Worm (Caenorhabditis elegans) whole organism, early embryonic: Measurements from ENCODE around the gene nhr-251.

ENCODE experiments used
- B0310.2 ChIP-seq: sonication (generic microtip); optimal IDR thresholded peaks from 2 replicates; lab custom pipeline; 2016; ENCODE audit warnings: mild to moderate bottlenecking, missing genetic modification characterization, missing compliant biosample characterization
- F13C5.2 ChIP-seq: sonication (generic microtip); optimal IDR thresholded peaks from 2 replicates; lab custom pipeline; 2017; ENCODE audit warnings: mild to moderate bottlenecking, missing genetic modification characterization, inconsistent platforms, missing compliant biosample characterization
- aly-1 ChIP-seq: sonication (generic microtip); optimal IDR thresholded peaks from 2 replicates; lab custom pipeline; 2016; ENCODE audit warnings: missing genetic modification characterization, missing compliant biosample characterization
- ama-1 ChIP-seq: fragments of 150-350 bp; optimal IDR thresholded peaks from 2 replicates; lab custom pipeline; 2014
- ceh-13 ChIP-seq: fragments of 200-800 bp; sonication (Bioruptor generic); optimal IDR thresholded peaks from 2 replicates; lab custom pipeline; 2018; ENCODE audit warnings: mild to moderate bottlenecking, missing genetic modification characterization, missing compliant biosample characterization
- ceh-36 ChIP-seq: sonication (generic microtip); optimal IDR thresholded peaks from 2 replicates; lab custom pipeline; 2016; ENCODE audit warnings: missing genetic modification characterization, inconsistent platforms, missing compliant biosample characterization
- ets-7 ChIP-seq: sonication (generic microtip); optimal IDR thresholded peaks from 2 replicates; lab custom pipeline; 2016; ENCODE audit warnings: missing genotype, missing genetic modification characterization, missing compliant biosample characterization
- flt-1 ChIP-seq: fragments of 200-800 bp; sonication (Bioruptor generic); IDR thresholded peaks from 2 replicates; pipeline ENCODE4 v1.3.6; 2022; ENCODE audit warnings: missing genetic modification characterization, missing compliant biosample characterization
- hmbx-1 ChIP-seq: sonication (generic microtip); optimal IDR thresholded peaks from 2 replicates; lab custom pipeline; 2016; ENCODE audit warnings: mild to moderate bottlenecking, missing genetic modification characterization, missing compliant biosample characterization
- hmg-4 ChIP-seq: fragments of 200-800 bp; sonication (Bioruptor generic); optimal IDR thresholded peaks from 2 replicates; lab custom pipeline; 2018; ENCODE audit warnings: mild to moderate bottlenecking, missing genetic modification characterization, missing compliant biosample characterization
- hnd-1 ChIP-seq: sonication (generic microtip); optimal IDR thresholded peaks from 2 replicates; lab custom pipeline; 2016; ENCODE audit warnings: missing genetic modification characterization, missing compliant biosample characterization
- pes-1 ChIP-seq: fragments of 200-800 bp; sonication (Bioruptor generic); IDR thresholded peaks from 2 replicates; pipeline ENCODE4 v1.3.6; 2022; ENCODE audit warnings: missing genetic modification reagents, missing genetic modification characterization, missing compliant biosample characterization
- scrt-1 ChIP-seq: fragments of 200-800 bp; sonication (Bioruptor generic); IDR thresholded peaks from 2 replicates; pipeline ENCODE4 v1.3.6; 2022; ENCODE audit warnings: missing genetic modification characterization, missing compliant biosample characterization
- sea-1 ChIP-seq: fragments of 200-800 bp; sonication (Bioruptor generic); conservative IDR thresholded peaks from 2 replicates; pipeline ENCODE4 v1.3.6; 2022; ENCODE audit warnings: missing genetic modification characterization, missing compliant biosample characterization
- tbx-11 ChIP-seq: fragments of 200-800 bp; sonication (Bioruptor generic); IDR thresholded peaks from 2 replicates; pipeline ENCODE4 v1.3.6; 2022; ENCODE audit warnings: missing genetic modification characterization, missing compliant biosample characterization
- tbx-37 ChIP-seq: fragments of 200-800 bp; sonication (Bioruptor generic); conservative IDR thresholded peaks from 2 replicates; pipeline ENCODE4 v1.3.6; 2022; ENCODE audit warnings: missing genetic modification reagents, missing genetic modification characterization, missing compliant biosample characterization
- tra-4 ChIP-seq: sonication (generic microtip); optimal IDR thresholded peaks from 2 replicates; lab custom pipeline; 2017; ENCODE audit warnings: missing genetic modification characterization, missing compliant biosample characterization

Gene nhr-251

DNA sequence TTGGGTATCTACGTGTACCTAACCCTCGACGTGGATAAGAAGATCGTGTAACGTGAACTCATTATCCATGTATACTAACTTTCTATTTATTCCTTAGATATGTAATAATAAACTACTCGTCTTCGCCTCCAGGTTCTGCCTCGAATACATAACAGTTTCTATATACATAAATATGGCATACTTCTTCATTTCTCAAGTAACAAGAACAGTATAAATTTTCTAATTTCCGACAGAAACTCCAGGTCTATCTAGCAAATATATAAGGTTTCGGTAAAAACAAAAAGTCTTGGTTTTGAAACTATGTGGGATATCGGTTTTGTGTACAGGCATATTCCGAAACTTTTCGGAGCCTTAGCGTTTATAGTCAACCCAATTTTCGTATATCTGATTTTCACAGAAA lies 38.0 kb downstream of the nhr-251 start, which contains the start of gene srj-37:
TSS of gene srj-37 (plus strand) at position 301 of the 400 bp plus-strand sequence.
- TF ChIP-seq hnd-1 (no peak), sea-1 (GFP tag; lab: Robert Waterston, UW) (no peak), tbx-37 (GFP tag; lab: Robert Waterston, UW) (no peak), scrt-1 (no peak), ceh-13 (GFP tag; lab: Kevin White, UChicago) (no peak), B0310.2 (no peak), tbx-11 (no peak), ceh-36 (tag; lab: Kevin White, UChicago) (no peak), ama-1 (lab: Kevin White, UChicago) (no peak), hmg-4 (GFP tag; lab: Kevin White, UChicago) (no peak), pes-1 (no peak), ets-7 (tag; lab: Kevin White, UChicago) (no peak), tra-4 (tag; lab: Kevin White, UChicago) (no peak), F13C5.2 (tag; lab: Kevin White, UChicago) (no peak), aly-1 (no peak)

- TF ChIP-seq B0310.2 = no peak
- no peak for TF ChIP-seq sea-1 (GFP tag; lab: Robert Waterston, UW)
- TF ChIP-seq ets-7 (tag; lab: Kevin White, UChicago) = no peak
- TF ChIP-seq hmbx-1 (tag; lab: Kevin White, UChicago) = no peak
- no peak for TF ChIP-seq F13C5.2 (tag; lab: Kevin White, UChicago)
- no peak for TF ChIP-seq ceh-13 (GFP tag; lab: Kevin White, UChicago)
- TF ChIP-seq flt-1 (GFP tag; lab: Robert Waterston, UW) = no peak
- TF ChIP-seq hmg-4 (GFP tag; lab: Kevin White, UChicago) = no peak
- no peak for TF ChIP-seq tbx-37 (GFP tag; lab: Robert Waterston, UW)
- no peak for TF ChIP-seq hnd-1
- no peak for TF ChIP-seq tra-4 (tag; lab: Kevin White, UChicago)
Measured at ce11 chrV:642750-643149, 42.4 kb downstream of the nhr-251 start, which contains the start of gene nhr-190. Gene nhr-190, minus strand, starts transcription at chrV:642924.

ce11 chrV:646129-646528 lies 45.8 kb downstream of the nhr-251 start, which contains the start of gene F48G7.12:
Gene F48G7.12, minus strand, starts transcription at chrV:646229.
- TF ChIP-seq tbx-11 (no peak), ama-1 (lab: Kevin White, UChicago) (no peak), B0310.2 (no peak), hmg-4 (GFP tag; lab: Kevin White, UChicago) (no peak), aly-1 (no peak), tra-4 (tag; lab: Kevin White, UChicago) (no peak), flt-1 (GFP tag; lab: Robert Waterston, UW) (no peak)

ce11 chrV:646888-647287 lies 46.6 kb downstream of the nhr-251 start, which contains the start of gene ugt-42:
Gene ugt-42, plus strand, starts transcription at chrV:647188.
- TF ChIP-seq scrt-1 (no peak), ama-1 (lab: Kevin White, UChicago) (no peak), flt-1 (GFP tag; lab: Robert Waterston, UW) (no peak), pes-1 (no peak), ceh-13 (GFP tag; lab: Kevin White, UChicago) (no peak), F13C5.2 (tag; lab: Kevin White, UChicago) (no peak), tbx-37 (GFP tag; lab: Robert Waterston, UW) (no peak), tra-4 (tag; lab: Kevin White, UChicago) (no peak)
